Worm (Caenorhabditis elegans): ENCODE data around the gene ZK1248.20.

DNA sequence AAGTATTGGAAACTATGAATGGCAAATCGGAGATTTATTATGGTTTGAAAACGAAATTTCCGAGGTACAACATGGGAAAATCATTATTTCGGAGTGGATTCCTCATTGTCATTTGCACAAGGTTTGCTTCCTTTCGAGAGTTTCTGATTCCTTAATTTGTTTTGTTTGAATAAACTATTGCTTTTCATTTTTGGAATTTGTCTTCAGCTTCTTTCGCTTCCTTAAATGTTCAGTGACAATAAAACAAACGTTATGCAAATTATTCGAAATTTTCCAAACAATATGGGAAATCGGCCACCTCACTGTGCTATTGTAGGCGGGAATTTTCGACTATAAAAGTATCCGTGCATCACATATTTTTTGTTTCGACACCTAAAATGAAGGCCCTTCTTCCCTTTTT, 25.4 kb downstream of the ZK1248.20 start, which contains the start of gene nep-25:
- TF ChIP-seq nhr-11 (tag; optimal IDR thresholded peaks at IDR 0.05): no peak
- TF ChIP-seq pax-1 (tag; optimal IDR thresholded peaks at IDR 0.05): no peak
- TF ChIP-seq unc-55 (GFP tag; optimal IDR thresholded peaks at IDR 0.05): no peak
- TF ChIP-seq odd-2 (tag; optimal IDR thresholded peaks at IDR 0.05): no peak
- no peak for TF ChIP-seq npax-4 (tag; optimal IDR thresholded peaks at IDR 0.05)
- no peak for TF ChIP-seq ztf-16 (tag; optimal IDR thresholded peaks at IDR 0.05)
- TF ChIP-seq hlh-30 (tag; optimal IDR thresholded peaks at IDR 0.05; ENCODE audit: insufficient read depth): no peak
- TF ChIP-seq pqm-1 (tag; optimal IDR thresholded peaks at IDR 0.05): no peak
- no peak for TF ChIP-seq F13H6.1 (tag; optimal IDR thresholded peaks at IDR 0.05)
- TF ChIP-seq ama-1 (optimal IDR thresholded peaks at IDR 0.05): no peak
- no peak for TF ChIP-seq fkh-10 (GFP tag; optimal IDR thresholded peaks at IDR 0.05)
- no peak for TF ChIP-seq ceh-24 (tag; optimal IDR thresholded peaks at IDR 0.05)
- no peak for TF ChIP-seq elt-2 (tag; optimal IDR thresholded peaks at IDR 0.05)
